Worm (Caenorhabditis elegans): ENCODE results near the gene cest-7.

cest-7 gene

ce11 chrX:12197367-12197766 is 32.4 kb upstream of the cest-7 start:
- TF ChIP-seq tag-97 (GFP tag; IDR thresholded peaks at IDR 0.05) (no peak), madf-9 (GFP tag; conservative IDR thresholded peaks at IDR 0.05) (no peak), mdl-1 (tag; optimal IDR thresholded peaks at IDR 0.05) (no peak), nhr-10 (tag; optimal IDR thresholded peaks at IDR 0.05) (no peak), tra-1 (GFP tag; IDR thresholded peaks at IDR 0.05) (peak; percentile 83; the same call in 1 of the 2 replicates), dmd-6 (GFP tag; IDR thresholded peaks at IDR 0.05) (peak; percentile 98), T20F7.1 (GFP tag; optimal IDR thresholded peaks at IDR 0.05) (peak; percentile 11), hif-1 (tag; optimal IDR thresholded peaks at IDR 0.05) (peak in 1 of 2 experiments; percentile 13), fkh-10 (GFP tag; optimal IDR thresholded peaks at IDR 0.05) (no peak), unc-62 (GFP tag; optimal IDR thresholded peaks at IDR 0.05 in 1 of 2) (peak in 1 of 2 experiments; percentile 38), unc-62 (tag; optimal IDR thresholded peaks at IDR 0.05) (no peak), cey-2 (tag; optimal IDR thresholded peaks at IDR 0.05; ENCODE audit: borderline replicate concordance, insufficient read depth) (no peak), nhr-42 (GFP tag; IDR thresholded peaks at IDR 0.05) (no peak), ama-1 (optimal IDR thresholded peaks at IDR 0.05) (no peak), nhr-77 (tag; optimal IDR thresholded peaks at IDR 0.05) (peak; percentile 10), F44E2.7 (GFP tag; IDR thresholded peaks at IDR 0.05) (no peak), php-3 (GFP tag; IDR thresholded peaks at IDR 0.05) (peak; percentile 92), snpc-1.2 (GFP tag; IDR thresholded peaks at IDR 0.05) (no peak), F49E8.2 (tag; optimal IDR thresholded peaks at IDR 0.05; ENCODE audit: borderline replicate concordance) (no peak), lin-13 (GFP tag; optimal IDR thresholded peaks at IDR 0.05) (no peak), snpc-4 (tag; optimal IDR thresholded peaks at IDR 0.05) (no peak), nhr-41 (GFP tag; IDR thresholded peaks at IDR 0.05) (no peak), F10B5.3 (tag; optimal IDR thresholded peaks at IDR 0.05) (no peak), zip-2 (tag; optimal IDR thresholded peaks at IDR 0.05) (no peak), lin-15B (tag; optimal IDR thresholded peaks at IDR 0.05) (no peak), hlh-30 (tag; optimal IDR thresholded peaks at IDR 0.05; ENCODE audit: insufficient read depth) (no peak), Y5F2A.4 (GFP tag; optimal IDR thresholded peaks at IDR 0.05) (no peak), D1046.2 (GFP tag; IDR thresholded peaks at IDR 0.05) (no peak), fos-1 (tag; optimal IDR thresholded peaks at IDR 0.05) (no peak), saeg-2 (GFP tag; IDR thresholded peaks at IDR 0.05) (no peak), Y48G9A.11 (GFP tag; IDR thresholded peaks at IDR 0.05) (no peak), vab-7 (GFP tag; IDR thresholded peaks at IDR 0.05) (no peak), T26A8.4 (GFP tag; IDR thresholded peaks at IDR 0.05) (no peak), mxl-3 (GFP tag; optimal IDR thresholded peaks at IDR 0.05) (no peak), unc-130 (GFP tag; optimal IDR thresholded peaks at IDR 0.05) (no peak), nhr-25 (tag; optimal IDR thresholded peaks at IDR 0.05; ENCODE audit: borderline replicate concordance, insufficient read depth) (no peak), gei-8 (GFP tag; optimal IDR thresholded peaks at IDR 0.05) (no peak), daf-19 (GFP tag; conservative IDR thresholded peaks at IDR 0.05) (no peak), mep-1 (tag; optimal IDR thresholded peaks at IDR 0.05) (no peak), R02D3.7 (tag; optimal IDR thresholded peaks at IDR 0.05) (no peak), ZK337.2 (GFP tag; IDR thresholded peaks at IDR 0.05) (no peak), pha-4 (GFP tag; IDR thresholded peaks at IDR 0.05) (no peak), pha-4 (tag; optimal IDR thresholded peaks at IDR 0.05) (no peak), mdt-29 (GFP tag; IDR thresholded peaks at IDR 0.05) (no peak), F26F4.8 (GFP tag; conservative IDR thresholded peaks at IDR 0.05) (no peak), aha-1 (tag) (no peak), ztf-7 (tag; optimal IDR thresholded peaks at IDR 0.05) (no peak), daf-16 (GFP tag; optimal IDR thresholded peaks at IDR 0.05) (peak in 1 of 2 experiments; percentile 56), daf-16 (tag; optimal IDR thresholded peaks at IDR 0.05) (peak; percentile 100), zfp-2 (tag; optimal IDR thresholded peaks at IDR 0.05) (no peak), ceh-62 (tag; optimal IDR thresholded peaks at IDR 0.05) (no peak), daf-8 (GFP tag; IDR thresholded peaks at IDR 0.05) (no peak), ceh-20 (GFP tag; IDR thresholded peaks at IDR 0.05) (no peak)
